Worm (Caenorhabditis elegans): ENCODE measurements around the gene clc-22.

DNA sequence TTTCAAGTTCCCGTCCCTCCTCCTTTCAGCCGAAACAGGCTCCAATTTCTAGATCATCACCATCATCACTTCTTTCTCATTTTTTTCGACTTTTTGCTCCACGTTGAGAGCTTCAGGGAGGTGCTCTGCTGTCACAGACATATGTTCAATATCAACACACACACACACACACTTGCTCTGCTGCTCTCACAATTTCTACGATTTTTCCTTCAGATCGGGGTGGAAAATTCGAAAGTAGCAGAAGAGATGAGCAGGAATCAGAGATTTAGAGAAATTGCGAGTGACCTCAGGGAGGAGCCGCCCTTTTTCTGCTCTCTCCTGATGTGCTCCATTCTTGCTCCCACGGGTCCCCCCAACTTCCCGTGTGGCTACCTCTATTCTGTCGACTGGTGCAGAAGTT is 42.7 kb upstream of the clc-22 start, which contains the start of gene pqn-48:
- no peak for TF ChIP-seq fkh-10 (GFP tag; optimal IDR thresholded peaks at IDR 0.05)
- no peak for TF ChIP-seq nhr-11 (tag; optimal IDR thresholded peaks at IDR 0.05)
- TF ChIP-seq unc-62 (GFP tag; optimal IDR thresholded peaks at IDR 0.05), result no peak
- TF ChIP-seq ceh-82 (tag; optimal IDR thresholded peaks at IDR 0.05), result no peak
- no peak for TF ChIP-seq elt-3 (tag; optimal IDR thresholded peaks at IDR 0.05)
- TF ChIP-seq fkh-2 (tag; optimal IDR thresholded peaks at IDR 0.05), result no peak

All from whole organism, L3 larva.